Worm (Caenorhabditis elegans) whole organism, L3 larva: Measurements from ENCODE around the gene Y55F3BR.6.

Source experiments
- R02D3.7 ChIP-seq: fragments of 150-350 bp; optimal IDR thresholded peaks from 2 replicates; lab custom pipeline; 2014; ENCODE audit warnings: missing biosample characterization, missing genetic modification characterization
- ZK546.5 ChIP-seq: sonication (generic microtip); optimal IDR thresholded peaks from 2 replicates; lab custom pipeline; 2017; ENCODE audit warnings: missing biosample characterization, missing genetic modification characterization
- ama-1 ChIP-seq: fragments of 150-350 bp; optimal IDR thresholded peaks from 2 replicates; lab custom pipeline; 2018
- ceh-82 ChIP-seq: fragments of 150-350 bp; optimal IDR thresholded peaks from 2 replicates; lab custom pipeline; 2014; ENCODE audit warnings: missing biosample characterization, missing genetic modification characterization
- egl-5 ChIP-seq: fragments of 150-350 bp; optimal IDR thresholded peaks from 2 replicates; lab custom pipeline; 2017; ENCODE audit warnings: missing biosample characterization, missing genetic modification reagents, missing genetic modification characterization, inconsistent platforms
- elt-1 ChIP-seq: fragments of 150-350 bp; optimal IDR thresholded peaks from 2 replicates; lab custom pipeline; 2014; ENCODE audit warnings: missing biosample characterization, missing genetic modification characterization
- elt-2 ChIP-seq: sonication (generic microtip); optimal IDR thresholded peaks from 2 replicates; lab custom pipeline; 2016; ENCODE audit warnings: missing genetic modification reagents, mild to moderate bottlenecking, missing genetic modification characterization, missing compliant biosample characterization
- elt-3 ChIP-seq, 3 experiments: fragments of 150-350 bp in 1 of 3; sonication (generic microtip) in 2 of 3; optimal IDR thresholded peaks; 2 replicates in 2 of 3; 4 replicates in 1 of 3; lab custom pipeline; 2014 to 2017; ENCODE audit warnings: missing biosample characterization in 3 of 3, missing genetic modification characterization in 3 of 3
- fkh-10 ChIP-seq: sonication (generic microtip); optimal IDR thresholded peaks from 2 replicates; lab custom pipeline; 2017; ENCODE audit warnings: missing biosample characterization, missing genetic modification reagents, missing genetic modification characterization
- fos-1 ChIP-seq: fragments of 150-350 bp; optimal IDR thresholded peaks from 2 replicates; lab custom pipeline; 2014; ENCODE audit warnings: missing biosample characterization, missing genetic modification characterization
- hmg-11 ChIP-seq: sonication (generic microtip); optimal IDR thresholded peaks from 2 replicates; lab custom pipeline; 2016; ENCODE audit warnings: missing genetic modification characterization, missing compliant biosample characterization
- jun-1 ChIP-seq: fragments of 150-350 bp; optimal IDR thresholded peaks from 2 replicates; lab custom pipeline; 2014; ENCODE audit warnings: missing biosample characterization, missing genetic modification reagents, missing genetic modification characterization
- lin-15B ChIP-seq: fragments of 150-350 bp; optimal IDR thresholded peaks from 2 replicates; lab custom pipeline; 2014; ENCODE audit warnings: missing biosample characterization, missing genetic modification characterization
- lsy-12 ChIP-seq: sonication (generic microtip); optimal IDR thresholded peaks from 2 replicates; lab custom pipeline; 2016; ENCODE audit warnings: mild to moderate bottlenecking, missing genetic modification characterization, missing compliant biosample characterization
- mdl-1 ChIP-seq: fragments of 150-350 bp; optimal IDR thresholded peaks from 2 replicates; lab custom pipeline; 2014; ENCODE audit warnings: missing biosample characterization, missing genetic modification characterization
- nfya-1 ChIP-seq: sonication (generic microtip); optimal IDR thresholded peaks from 2 replicates; lab custom pipeline; 2017; ENCODE audit warnings: missing genetic modification characterization, mild to moderate bottlenecking, missing compliant biosample characterization, antibody characterized with exemption, moderate library complexity; ENCODE audit not compliant: insufficient read depth
- nhr-11 ChIP-seq: fragments of 150-350 bp; optimal IDR thresholded peaks from 2 replicates; lab custom pipeline; 2014; ENCODE audit warnings: missing biosample characterization, missing genetic modification characterization
- nhr-237 ChIP-seq: fragments of 150-350 bp; optimal IDR thresholded peaks from 2 replicates; lab custom pipeline; 2014; ENCODE audit warnings: missing biosample characterization, missing genetic modification characterization
- nhr-25 ChIP-seq: sonication (generic microtip); optimal IDR thresholded peaks from 2 replicates; lab custom pipeline; 2017; ENCODE audit warnings: missing biosample characterization, missing genetic modification characterization
- nhr-28 ChIP-seq: fragments of 150-350 bp; optimal IDR thresholded peaks from 2 replicates; lab custom pipeline; 2014; ENCODE audit warnings: missing biosample characterization, missing genetic modification characterization
- nhr-43 ChIP-seq: sonication (generic microtip); optimal IDR thresholded peaks from 2 replicates; lab custom pipeline; 2016; ENCODE audit warnings: mild to moderate bottlenecking, missing genetic modification characterization, missing compliant biosample characterization; ENCODE audit not compliant: poor library complexity, severe bottlenecking
- nhr-67 ChIP-seq: fragments of 150-350 bp; optimal IDR thresholded peaks from 2 replicates; lab custom pipeline; 2014; ENCODE audit warnings: missing biosample characterization, missing genetic modification characterization
- nhr-76 ChIP-seq: fragments of 150-350 bp; sonication (generic microtip); optimal IDR thresholded peaks from 5 replicates; lab custom pipeline; 2014; ENCODE audit warnings: missing biosample characterization, missing genetic modification characterization
- nhr-77 ChIP-seq: fragments of 150-350 bp; optimal IDR thresholded peaks from 2 replicates; lab custom pipeline; 2014; ENCODE audit warnings: missing biosample characterization, missing genetic modification characterization
- pha-4 ChIP-seq: fragments of 150-350 bp; optimal IDR thresholded peaks from 2 replicates; lab custom pipeline; 2014; ENCODE audit warnings: missing biosample characterization, missing genetic modification reagents, missing genetic modification characterization
- pqm-1 ChIP-seq: fragments of 150-350 bp; optimal IDR thresholded peaks from 2 replicates; lab custom pipeline; 2017; ENCODE audit warnings: missing biosample characterization, missing genetic modification characterization, inconsistent platforms
- sea-2 ChIP-seq: fragments of 150-350 bp; sonication (generic microtip); optimal IDR thresholded peaks from 4 replicates; lab custom pipeline; 2014; ENCODE audit warnings: missing biosample characterization, missing genetic modification reagents, missing genetic modification characterization
- skn-1 ChIP-seq: fragments of 150-350 bp; optimal IDR thresholded peaks from 2 replicates; lab custom pipeline; 2014; ENCODE audit warnings: missing biosample characterization, missing genetic modification characterization
- tbx-2 ChIP-seq: sonication (generic microtip); optimal IDR thresholded peaks from 2 replicates; lab custom pipeline; 2016; ENCODE audit warnings: mild to moderate bottlenecking, missing genetic modification characterization, missing compliant biosample characterization
- unc-39 ChIP-seq: sonication (generic microtip); optimal IDR thresholded peaks from 4 replicates; lab custom pipeline; 2017; ENCODE audit warnings: missing biosample characterization, missing genetic modification characterization
- unc-62 ChIP-seq: fragments of 150-350 bp; sonication (generic microtip); optimal IDR thresholded peaks from 4 replicates; lab custom pipeline; 2014; ENCODE audit warnings: missing biosample characterization, missing genetic modification reagents, missing genetic modification characterization
- zag-1 ChIP-seq: fragments of 150-350 bp; optimal IDR thresholded peaks from 2 replicates; lab custom pipeline; 2014; ENCODE audit warnings: missing biosample characterization, missing genetic modification characterization
- ztf-11 ChIP-seq: fragments of 150-350 bp; optimal IDR thresholded peaks from 2 replicates; lab custom pipeline; 2014; ENCODE audit warnings: missing biosample characterization, missing genetic modification characterization
- ztf-4 ChIP-seq: fragments of 150-350 bp; optimal IDR thresholded peaks from 2 replicates; lab custom pipeline; 2014; ENCODE audit warnings: missing biosample characterization, missing genetic modification characterization

The Y55F3BR.6 gene

ce11 chrIV:828427-828826 lies 13.5 kb downstream of the Y55F3BR.6 start (continued):
- TF ChIP-seq mdl-1 (tag; lab: Kevin White, UChicago): no peak
- TF ChIP-seq nhr-67: no peak
- no peak for TF ChIP-seq ama-1
- no peak for TF ChIP-seq nhr-11
- no peak for TF ChIP-seq ceh-82
- TF ChIP-seq zag-1: no peak
- peak; percentile 85 for TF ChIP-seq hmg-11 (tag; lab: Kevin White, UChicago)
- no peak for TF ChIP-seq jun-1 (tag; lab: Kevin White, UChicago)
- TF ChIP-seq nhr-77 (tag; lab: Kevin White, UChicago): no peak
- peak; percentile 68 for TF ChIP-seq elt-1 (tag; lab: Kevin White, UChicago)
- no peak for TF ChIP-seq fos-1
- TF ChIP-seq nhr-28 (tag; lab: Kevin White, UChicago): no peak
- no peak for TF ChIP-seq unc-39 (tag; lab: Kevin White, UChicago)
- peak; percentile 81 for TF ChIP-seq pha-4 (tag; lab: Kevin White, UChicago)
- TF ChIP-seq skn-1 (tag; lab: Kevin White, UChicago): no peak
- TF ChIP-seq nhr-237 (tag; lab: Kevin White, UChicago): no peak
- no peak for TF ChIP-seq egl-5 (tag; lab: Kevin White, UChicago)
- no peak for TF ChIP-seq ztf-11 (tag; lab: Kevin White, UChicago)
- no peak for TF ChIP-seq nhr-25
- TF ChIP-seq fkh-10: peak; percentile 10
- no peak for TF ChIP-seq elt-3 (tag; optimal IDR thresholded peaks at IDR 0.05; lab: Kevin White, UChicago)
- no peak for TF ChIP-seq ZK546.5 (tag; lab: Kevin White, UChicago)

ce11 chrIV:826145-826544 lies 15.8 kb downstream of the Y55F3BR.6 start:
- no peak for TF ChIP-seq nfya-1 (tag; lab: Kevin White, UChicago)
- no peak for TF ChIP-seq lsy-12 (tag; lab: Kevin White, UChicago)
- TF ChIP-seq mdl-1 (tag; lab: Kevin White, UChicago): no peak

ce11 chrIV:824854-825253 lies 17.1 kb downstream of the Y55F3BR.6 start, which contains the start of gene zipt-15:
zipt-15 (minus strand) TSS chrIV:824954.
- TF ChIP-seq zag-1: no peak
- TF ChIP-seq ztf-4 (tag; lab: Kevin White, UChicago): no peak
- no peak for TF ChIP-seq hmg-11 (tag; lab: Kevin White, UChicago)
- no peak for TF ChIP-seq lsy-12 (tag; lab: Kevin White, UChicago)
- no peak for TF ChIP-seq pqm-1 (tag; lab: Kevin White, UChicago)
- no peak for TF ChIP-seq skn-1 (tag; lab: Kevin White, UChicago)

DNA sequence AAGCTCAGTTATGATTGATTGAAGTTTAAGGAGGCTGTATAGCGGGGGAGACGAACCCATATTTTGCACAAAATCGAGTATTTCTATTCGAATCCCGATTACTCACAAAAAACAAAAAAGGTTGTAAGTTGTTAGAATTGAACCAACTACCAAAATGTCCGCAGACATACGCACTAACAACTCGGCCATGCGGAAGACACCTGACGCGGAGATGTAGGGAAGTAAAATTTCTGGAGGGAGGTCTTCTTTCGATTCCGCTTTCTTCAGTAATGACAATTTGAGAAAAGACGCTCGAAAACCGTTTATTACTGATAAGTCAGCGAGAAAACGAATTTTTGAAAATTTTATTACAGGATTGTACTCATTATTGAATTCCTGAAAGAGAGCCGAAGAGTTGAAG lies 24.0 kb downstream of the Y55F3BR.6 start:
- TF ChIP-seq nhr-43 (tag; lab: Kevin White, UChicago): no peak
- no peak for TF ChIP-seq jun-1 (tag; lab: Kevin White, UChicago)
- no peak for TF ChIP-seq unc-62 (GFP tag; lab: Kevin White, UChicago)
- no peak for TF ChIP-seq nhr-11
- no peak for TF ChIP-seq nhr-76 (tag; lab: Kevin White, UChicago)
- no peak for TF ChIP-seq ama-1
- no peak for TF ChIP-seq pha-4 (tag; lab: Kevin White, UChicago)
- TF ChIP-seq nhr-237 (tag; lab: Kevin White, UChicago): no peak
- no peak for TF ChIP-seq ceh-82
- TF ChIP-seq sea-2 (GFP tag; lab: Kevin White, UChicago): no peak
- TF ChIP-seq fkh-10: no peak
- no peak for TF ChIP-seq R02D3.7 (tag; lab: Kevin White, UChicago)
- no peak for TF ChIP-seq tbx-2 (tag; lab: Kevin White, UChicago)
- TF ChIP-seq elt-2 (tag; lab: Kevin White, UChicago): no peak
- TF ChIP-seq, all 47 proteins: peak for 0

DNA sequence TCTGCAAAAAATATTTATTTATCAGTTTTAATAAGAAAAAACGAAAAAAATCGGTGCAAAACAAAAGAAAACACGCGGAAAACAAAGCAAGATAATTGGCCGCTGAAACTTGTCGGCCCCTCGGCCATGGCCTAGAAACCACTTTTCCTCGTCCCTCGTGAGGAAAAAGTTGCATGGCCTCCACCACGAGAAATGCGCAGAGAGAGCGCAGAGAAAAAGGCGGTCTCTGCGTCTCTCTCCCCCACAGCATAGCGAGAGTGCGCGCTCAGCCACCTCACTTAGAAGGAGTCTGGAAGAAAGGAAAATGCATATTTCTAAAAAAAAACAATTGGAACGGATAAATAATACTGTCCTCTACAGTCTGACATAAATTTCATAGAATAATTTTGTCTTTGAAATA lies 28.6 kb downstream of the Y55F3BR.6 start:
- TF ChIP-seq lin-15B (tag; lab: Kevin White, UChicago): peak; percentile 43
- TF ChIP-seq, all 47 proteins: peak for 1; not testable (repeated sequence) for 46
